Worm (Caenorhabditis elegans) whole organism, L1 larva: ENCODE data around the gene mcm-2.

Source experiments
- C34B4.2 ChIP-seq: sonication (generic microtip); optimal IDR thresholded peaks from 2 replicates; lab custom pipeline; 2017; ENCODE audit warnings: mild to moderate bottlenecking, missing genetic modification characterization, missing compliant biosample characterization
- aha-1 ChIP-seq: fragments of 150-350 bp; optimal IDR thresholded peaks from 2 replicates; lab custom pipeline; 2014; ENCODE audit warnings: missing biosample characterization, missing genetic modification characterization
- alr-1 ChIP-seq: fragments of 200-800 bp; sonication (Bioruptor generic); optimal IDR thresholded peaks from 2 replicates; lab custom pipeline; 2018; ENCODE audit warnings: borderline replicate concordance, mild to moderate bottlenecking, missing genetic modification characterization, missing compliant biosample characterization
- ama-1 ChIP-seq: fragments of 150-350 bp; optimal IDR thresholded peaks from 2 replicates; lab custom pipeline; 2014
- blmp-1 ChIP-seq: fragments of 150-350 bp; optimal IDR thresholded peaks from 2 replicates; lab custom pipeline; 2014; ENCODE audit warnings: missing biosample characterization, missing genetic modification characterization
- ceh-82 ChIP-seq, 3 experiments: fragments of 150-350 bp in 1 of 3; sonication (generic microtip) in 2 of 3; optimal IDR thresholded peaks; 2 replicates each; lab custom pipeline; 2014 to 2017; ENCODE audit warnings: missing biosample characterization in 3 of 3, missing genetic modification characterization in 3 of 3
- ceh-88 ChIP-seq: fragments of 200-800 bp; sonication (Bioruptor generic); IDR thresholded peaks from 2 replicates; pipeline ENCODE4 v1.3.6; 2022; ENCODE audit warnings: missing genetic modification characterization, missing compliant biosample characterization
- ceh-90 ChIP-seq: sonication (generic microtip); optimal IDR thresholded peaks from 2 replicates; lab custom pipeline; 2016; ENCODE audit warnings: missing genetic modification characterization, missing compliant biosample characterization
- ces-1 ChIP-seq: fragments of 150-350 bp; optimal IDR thresholded peaks from 2 replicates; lab custom pipeline; 2014; ENCODE audit warnings: missing biosample characterization, missing genetic modification reagents, missing genetic modification characterization
- efl-1 ChIP-seq, 4 experiments: fragments of 150-350 bp; optimal IDR thresholded peaks in 3 of 4; peaks in 1 of 4; 1 replicate in 1 of 4; 2 replicates in 3 of 4; lab custom pipeline; 2014; ENCODE audit warnings: missing biosample characterization in 2 of 4, missing genetic modification characterization in 2 of 4, missing genetic modification reagents in 2 of 4
- egl-13 ChIP-seq: sonication (generic microtip); optimal IDR thresholded peaks from 2 replicates; lab custom pipeline; 2016; ENCODE audit warnings: missing genotype, missing genetic modification reagents, missing genetic modification characterization, missing compliant biosample characterization
- elt-3 ChIP-seq, 6 experiments: fragments of 150-350 bp in 1 of 6; sonication (generic microtip); optimal IDR thresholded peaks; 2 replicates each; lab custom pipeline; 2017 to 2018; ENCODE audit warnings: missing biosample characterization in 6 of 6, missing genetic modification characterization in 6 of 6, inconsistent platforms in 1 of 6
- hlh-17 ChIP-seq: fragments of 200-800 bp; sonication (Bioruptor generic); optimal IDR thresholded peaks from 2 replicates; lab custom pipeline; 2018; ENCODE audit warnings: missing genetic modification characterization, mild to moderate bottlenecking, missing compliant biosample characterization, moderate library complexity, borderline replicate concordance
- jun-1 ChIP-seq: fragments of 150-350 bp; optimal IDR thresholded peaks from 2 replicates; lab custom pipeline; 2014; ENCODE audit warnings: missing biosample characterization, missing genetic modification reagents, missing genetic modification characterization
- lin-14 ChIP-seq: fragments of 200-800 bp; sonication (Bioruptor generic); optimal IDR thresholded peaks from 2 replicates; lab custom pipeline; 2018; ENCODE audit warnings: mild to moderate bottlenecking, missing genetic modification characterization, moderate library complexity, missing compliant biosample characterization
- lin-39 ChIP-seq: fragments of 150-350 bp; optimal IDR thresholded peaks from 2 replicates; lab custom pipeline; 2014; ENCODE audit warnings: missing biosample characterization, missing genetic modification reagents, missing genetic modification characterization
- lsy-2 ChIP-seq, 2 experiments: fragments of 150-350 bp; optimal IDR thresholded peaks; 2 replicates each; lab custom pipeline; 2014; ENCODE audit warnings: missing biosample characterization in 2 of 2, missing genetic modification characterization in 2 of 2
- mdl-1 ChIP-seq, 2 experiments: fragments of 150-350 bp; optimal IDR thresholded peaks; 2 replicates each; lab custom pipeline; 2014 to 2017; ENCODE audit warnings: missing biosample characterization in 2 of 2, missing genetic modification characterization in 2 of 2, inconsistent platforms in 1 of 2
- mep-1 ChIP-seq: fragments of 150-350 bp; optimal IDR thresholded peaks from 2 replicates; lab custom pipeline; 2014; ENCODE audit warnings: missing biosample characterization, missing genetic modification characterization
- nhr-237 ChIP-seq: fragments of 150-350 bp; optimal IDR thresholded peaks from 2 replicates; lab custom pipeline; 2014; ENCODE audit warnings: missing biosample characterization, missing genetic modification characterization
- nhr-28 ChIP-seq: fragments of 150-350 bp; optimal IDR thresholded peaks from 2 replicates; lab custom pipeline; 2014; ENCODE audit warnings: missing biosample characterization, missing genetic modification characterization
- nhr-71 ChIP-seq: sonication (generic microtip); optimal IDR thresholded peaks from 2 replicates; lab custom pipeline; 2016; ENCODE audit warnings: mild to moderate bottlenecking, missing genetic modification characterization, moderate library complexity, missing compliant biosample characterization
- nhr-90 ChIP-seq: sonication (generic microtip); optimal IDR thresholded peaks from 2 replicates; lab custom pipeline; 2016; ENCODE audit warnings: mild to moderate bottlenecking, missing genetic modification characterization, missing compliant biosample characterization; ENCODE audit not compliant: poor library complexity
- pag-3 ChIP-seq: sonication (generic microtip); optimal IDR thresholded peaks from 2 replicates; lab custom pipeline; 2017; ENCODE audit warnings: missing genetic modification characterization, mild to moderate bottlenecking, missing compliant biosample characterization, antibody characterized with exemption, borderline replicate concordance; ENCODE audit not compliant: insufficient read depth
- pqm-1 ChIP-seq: sonication (generic microtip); optimal IDR thresholded peaks from 3 replicates; lab custom pipeline; 2017; ENCODE audit warnings: missing biosample characterization, missing genetic modification characterization
- skn-1 ChIP-seq: fragments of 150-350 bp; optimal IDR thresholded peaks from 2 replicates; lab custom pipeline; 2014; ENCODE audit warnings: missing biosample characterization, missing genetic modification characterization
- snu-23 ChIP-seq: sonication (generic microtip); optimal IDR thresholded peaks from 2 replicates; lab custom pipeline; 2016; ENCODE audit warnings: missing genetic modification characterization, missing compliant biosample characterization
- sox-4 ChIP-seq: sonication (generic microtip); optimal IDR thresholded peaks from 2 replicates; lab custom pipeline; 2016; ENCODE audit warnings: missing genetic modification characterization, missing compliant biosample characterization
- sup-37 ChIP-seq: fragments of 200-800 bp; sonication (Bioruptor generic); optimal IDR thresholded peaks from 2 replicates; lab custom pipeline; 2018; ENCODE audit warnings: mild to moderate bottlenecking, missing genetic modification characterization, missing compliant biosample characterization
- swsn-7 ChIP-seq: sonication (generic microtip); optimal IDR thresholded peaks from 2 replicates; lab custom pipeline; 2016; ENCODE audit warnings: missing genetic modification characterization, missing compliant biosample characterization
- tlp-1 ChIP-seq: fragments of 150-350 bp; optimal IDR thresholded peaks from 2 replicates; lab custom pipeline; 2014; ENCODE audit warnings: missing biosample characterization, missing genetic modification characterization
- unc-130 ChIP-seq: fragments of 150-350 bp; optimal IDR thresholded peaks from 2 replicates; lab custom pipeline; 2017; ENCODE audit warnings: missing biosample characterization, missing genetic modification characterization, inconsistent platforms
- unc-62 ChIP-seq: fragments of 150-350 bp; optimal IDR thresholded peaks from 2 replicates; lab custom pipeline; 2014; ENCODE audit warnings: missing biosample characterization, missing genetic modification reagents, missing genetic modification characterization
- ztf-11 ChIP-seq, 2 experiments: sonication (generic microtip); optimal IDR thresholded peaks; 2 replicates each; lab custom pipeline; 2016 to 2017; ENCODE audit warnings: missing genetic modification characterization in 2 of 2, missing biosample characterization in 1 of 2, missing compliant biosample characterization in 1 of 2

mcm-2 gene

DNA sequence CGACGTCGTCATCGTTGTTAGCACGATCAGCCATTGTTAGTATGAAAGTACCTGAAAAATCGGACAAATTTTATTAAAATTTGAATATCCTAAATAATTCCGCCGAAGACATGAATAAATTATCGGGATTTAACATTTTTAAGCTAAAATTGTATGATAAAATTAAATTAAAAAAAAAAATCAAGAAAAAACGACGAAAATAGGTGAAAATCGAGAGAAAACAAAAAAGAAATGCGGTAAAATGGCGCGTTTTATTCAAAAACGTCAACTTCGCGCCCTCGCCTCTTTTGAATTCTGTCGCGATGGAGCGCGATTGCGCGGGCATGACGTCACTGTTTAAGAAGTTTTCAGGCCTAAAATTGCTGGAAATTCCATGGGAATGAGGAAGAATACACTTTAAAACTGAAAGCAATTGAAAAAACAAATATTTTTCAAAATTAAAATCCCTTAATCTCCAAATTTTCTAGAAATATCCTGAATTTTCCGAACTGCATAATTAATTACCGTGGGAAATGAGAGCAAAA, at the start of gene mcm-2 (continued):
- no peak for TF ChIP-seq hlh-17 (GFP tag; lab: Kevin White, UChicago)
- peak; percentile 80 for TF ChIP-seq nhr-71 (tag; lab: Kevin White, UChicago)
- peak in 2 of 3 experiments; percentile 23 to 68 for TF ChIP-seq ceh-82 (tag; optimal IDR thresholded peaks at IDR 0.05; lab: Kevin White, UChicago)
- peak; percentile 68 for TF ChIP-seq snu-23
- no peak for TF ChIP-seq C34B4.2 (tag; lab: Kevin White, UChicago)
- TF ChIP-seq unc-130 (tag; lab: Kevin White, UChicago): peak; percentile 3
- no peak for TF ChIP-seq pag-3 (tag; lab: Kevin White, UChicago)
- no peak for TF ChIP-seq lin-14
- TF ChIP-seq aha-1 (tag; lab: Kevin White, UChicago): no peak
- TF ChIP-seq ceh-90 (tag; lab: Kevin White, UChicago): no peak
- TF ChIP-seq blmp-1 (tag; lab: Kevin White, UChicago): no peak
- no peak for TF ChIP-seq unc-62 (GFP tag; lab: Kevin White, UChicago)
- no peak for TF ChIP-seq sox-4 (tag; lab: Kevin White, UChicago)
- no peak for TF ChIP-seq ces-1
- TF ChIP-seq sup-37: no peak
- TF ChIP-seq lsy-2 (tag; optimal IDR thresholded peaks at IDR 0.05; lab: Kevin White, UChicago): peak; percentile 60 to 81
- TF ChIP-seq egl-13: peak; percentile 10
- peak in 1 of 2 experiments; percentile 8 for TF ChIP-seq ztf-11 (tag; optimal IDR thresholded peaks at IDR 0.05; lab: Kevin White, UChicago)
- no peak for TF ChIP-seq alr-1 (tag; lab: Kevin White, UChicago)
- no peak for TF ChIP-seq pqm-1 (tag; lab: Kevin White, UChicago)
- TF ChIP-seq tlp-1 (tag; lab: Kevin White, UChicago): no peak
- TF ChIP-seq skn-1 (tag; lab: Kevin White, UChicago): peak; percentile 59
- TF ChIP-seq nhr-90 (tag; lab: Kevin White, UChicago): peak; percentile 53
- no peak for TF ChIP-seq nhr-28 (tag; lab: Kevin White, UChicago)
- TF ChIP-seq ceh-88 (GFP tag; lab: Robert Waterston, UW): no peak
- peak; percentile 69 for TF ChIP-seq mep-1 (tag; lab: Kevin White, UChicago)
- TF ChIP-seq swsn-7 (tag; lab: Kevin White, UChicago): peak; percentile 45
- peak in 1 of 2 experiments; percentile 19 for TF ChIP-seq mdl-1 (tag; optimal IDR thresholded peaks at IDR 0.05; lab: Kevin White, UChicago)
- no peak for TF ChIP-seq jun-1
- no peak for TF ChIP-seq ama-1 (lab: Kevin White, UChicago)
- TF ChIP-seq lin-39 (tag; lab: Kevin White, UChicago): no peak

DNA sequence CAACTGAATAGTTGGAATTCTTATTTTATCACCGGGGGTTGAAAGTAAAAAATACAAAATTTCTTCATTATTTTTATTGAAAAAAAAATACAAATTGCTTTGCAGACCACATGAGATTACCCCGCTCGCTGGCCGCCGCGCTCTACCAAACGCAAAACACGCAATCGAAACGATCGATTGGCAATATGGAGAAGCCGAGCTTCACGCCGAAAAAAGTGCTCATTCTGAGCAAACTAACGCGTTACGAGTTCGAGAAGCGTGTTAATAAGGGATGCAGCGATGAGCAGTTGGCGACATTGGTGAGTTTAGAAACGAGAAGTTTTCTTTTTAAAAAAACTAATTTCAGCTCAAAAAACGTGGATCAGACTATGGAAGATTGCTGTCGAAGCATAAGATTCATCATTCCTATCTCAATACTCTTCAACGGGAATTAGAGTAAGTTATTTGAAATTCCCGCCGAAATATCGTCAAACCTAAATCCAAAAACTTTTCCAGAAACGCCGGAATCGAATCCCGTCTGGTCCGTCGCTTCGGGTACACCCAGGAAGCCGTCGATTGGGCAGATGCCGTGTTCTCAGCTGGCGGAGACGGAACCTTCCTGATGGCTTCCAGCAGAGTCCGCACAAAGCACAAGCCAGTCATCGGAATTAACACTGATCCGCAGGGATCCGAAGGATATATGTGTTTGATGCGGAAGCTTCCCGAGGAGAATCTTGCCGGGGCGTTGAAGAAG, 49.1 kb upstream of the mcm-2 start:
- TF ChIP-seq ama-1 (lab: Kevin White, UChicago) (peak; percentile 62), efl-1 (optimal IDR thresholded peaks at IDR 0.05; lab: Kevin White, UChicago) (no peak), efl-1 (GFP tag; optimal IDR thresholded peaks at IDR 0.05 in 1 of 2; lab: Kevin White, UChicago) (peak in 1 of 2 experiments; percentile 76), nhr-237 (no peak)
- TF ChIP-seq, all 84 proteins: peak for 2

- TF ChIP-seq efl-1 (optimal IDR thresholded peaks at IDR 0.05; lab: Kevin White, UChicago): peak in 1 of 2 experiments; percentile 9
- TF ChIP-seq efl-1 (GFP tag; optimal IDR thresholded peaks at IDR 0.05 in 1 of 2; lab: Kevin White, UChicago): no peak
- TF ChIP-seq nhr-90 (tag; lab: Kevin White, UChicago): peak; percentile 18
- TF ChIP-seq nhr-71 (tag; lab: Kevin White, UChicago): no peak
- TF ChIP-seq elt-3 (tag; optimal IDR thresholded peaks at IDR 0.05; lab: Kevin White, UChicago): peak in 1 of 6 experiments; percentile 15
These were observed 48.1 kb upstream of the mcm-2 start for ce11 chrII:12054558-12054957.
